Worm (Caenorhabditis elegans) whole organism, late embryonic: Measurements from ENCODE around the gene col-34.

Experiments used
- T23F11.4 ChIP-seq: fragments of 200-800 bp; sonication (Bioruptor generic); optimal IDR thresholded peaks from 2 replicates; lab custom pipeline; 2018; ENCODE audit warnings: mild to moderate bottlenecking, missing genetic modification characterization, missing compliant biosample characterization
- ama-1 ChIP-seq: fragments of 150-350 bp; optimal IDR thresholded peaks from 2 replicates; lab custom pipeline; 2014
- ceh-2 ChIP-seq: sonication (generic microtip); optimal IDR thresholded peaks from 2 replicates; lab custom pipeline; 2016; ENCODE audit warnings: missing genotype, missing genetic modification characterization, missing compliant biosample characterization
- ceh-31 ChIP-seq: sonication (generic microtip); optimal IDR thresholded peaks from 2 replicates; lab custom pipeline; 2016; ENCODE audit warnings: missing genetic modification characterization, missing compliant biosample characterization
- elt-2 ChIP-seq: sonication (generic microtip); optimal IDR thresholded peaks from 2 replicates; lab custom pipeline; 2016; ENCODE audit warnings: missing genetic modification reagents, missing genetic modification characterization, missing compliant biosample characterization
- madf-2 ChIP-seq: sonication (generic microtip); optimal IDR thresholded peaks from 2 replicates; lab custom pipeline; 2017; ENCODE audit warnings: missing genetic modification characterization, missing compliant biosample characterization
- nhr-11 ChIP-seq: fragments of 150-350 bp; optimal IDR thresholded peaks from 2 replicates; lab custom pipeline; 2014; ENCODE audit warnings: missing biosample characterization, missing genetic modification characterization
- npax-4 ChIP-seq: sonication (generic microtip); optimal IDR thresholded peaks from 2 replicates; lab custom pipeline; 2016; ENCODE audit warnings: missing genetic modification characterization, missing compliant biosample characterization
- pag-3 ChIP-seq: sonication (generic microtip); optimal IDR thresholded peaks from 2 replicates; lab custom pipeline; 2016; ENCODE audit warnings: missing compliant biosample characterization, missing genetic modification characterization, borderline replicate concordance
- pha-4 ChIP-seq: fragments of 150-350 bp; optimal IDR thresholded peaks from 2 replicates; lab custom pipeline; 2018; ENCODE audit warnings: missing biosample characterization, missing genetic modification reagents, missing genetic modification characterization
- rnt-1 ChIP-seq: sonication (generic microtip); optimal IDR thresholded peaks from 2 replicates; lab custom pipeline; 2016; ENCODE audit warnings: missing genetic modification characterization, missing compliant biosample characterization
- sox-4 ChIP-seq: sonication (generic microtip); optimal IDR thresholded peaks from 2 replicates; lab custom pipeline; 2017; ENCODE audit warnings: mild to moderate bottlenecking, missing genetic modification characterization, inconsistent platforms, missing compliant biosample characterization
- unc-55 ChIP-seq: sonication (generic microtip); optimal IDR thresholded peaks from 2 replicates; lab custom pipeline; 2017; ENCODE audit warnings: missing biosample characterization, missing genetic modification reagents, missing genetic modification characterization
- zip-5 ChIP-seq: sonication (generic microtip); optimal IDR thresholded peaks from 2 replicates; lab custom pipeline; 2016; ENCODE audit warnings: missing genetic modification characterization, missing compliant biosample characterization

ce11 chrIV:4244510-4244909 is at the start of gene col-34:
- no peak for TF ChIP-seq pag-3
- no peak for TF ChIP-seq ceh-31 (tag; lab: Kevin White, UChicago)
- TF ChIP-seq npax-4 (tag; lab: Kevin White, UChicago) = no peak
- TF ChIP-seq rnt-1 (tag; lab: Kevin White, UChicago) = no peak
- no peak for TF ChIP-seq ceh-2 (tag; lab: Kevin White, UChicago)
- TF ChIP-seq pha-4 (tag; lab: Kevin White, UChicago) = no peak
- no peak for TF ChIP-seq nhr-11 (tag; lab: Kevin White, UChicago)
- TF ChIP-seq T23F11.4 (GFP tag; lab: Kevin White, UChicago) = no peak
- TF ChIP-seq ama-1 = no peak
- no peak for TF ChIP-seq madf-2 (tag; lab: Kevin White, UChicago)
- no peak for TF ChIP-seq zip-5
- no peak for TF ChIP-seq elt-2 (tag; lab: Kevin White, UChicago)
- no peak for TF ChIP-seq sox-4 (tag; lab: Kevin White, UChicago)
- no peak for TF ChIP-seq unc-55 (GFP tag; lab: Kevin White, UChicago)
